Fruit fly (Drosophila melanogaster): ENCODE results near the gene OtopLa.

OtopLa gene

dm6 chrX:5618562-5618961 lies 29.7 kb downstream of the OtopLa start, which contains the start of gene RhoGAP5A:
TSS of gene RhoGAP5A (minus strand) at chrX:5618806.
- TF ChIP-seq CG17801 (GFP tag; optimal IDR thresholded peaks at IDR 0.05; ENCODE audit: partially characterized antibody), result no peak

- no peak for TF ChIP-seq CG17801 (GFP tag; optimal IDR thresholded peaks at IDR 0.05; ENCODE audit: partially characterized antibody)
Observed at dm6 chrX:5616270-5616669, 32.0 kb downstream of the OtopLa start, which contains the start of gene CG34434. TSS of gene CG34434 (minus strand) at chrX:5616370.

- no peak for TF ChIP-seq CG17801 (GFP tag; optimal IDR thresholded peaks at IDR 0.05; ENCODE audit: partially characterized antibody)
Observed at dm6 chrX:5614367-5614766, 33.9 kb downstream of the OtopLa start, which contains the start of gene CG34435. TSS of gene CG34435 (minus strand) at chrX:5614467.

dm6 chrX:5612977-5613376 lies 35.3 kb downstream of the OtopLa start:
- TF ChIP-seq CG17801 (GFP tag; optimal IDR thresholded peaks at IDR 0.05; ENCODE audit: partially characterized antibody), result no peak

- no peak for TF ChIP-seq CG17801 (GFP tag; optimal IDR thresholded peaks at IDR 0.05; ENCODE audit: partially characterized antibody)
Observed at dm6 chrX:5608472-5608871, 39.8 kb downstream of the OtopLa start.

dm6 chrX:5607647-5608046 lies 40.6 kb downstream of the OtopLa start:
- TF ChIP-seq CG17801 (GFP tag; optimal IDR thresholded peaks at IDR 0.05; ENCODE audit: partially characterized antibody), result no peak

dm6 chrX:5606324-5606723 lies 42.0 kb downstream of the OtopLa start:
- no peak for TF ChIP-seq CG17801 (GFP tag; optimal IDR thresholded peaks at IDR 0.05; ENCODE audit: partially characterized antibody)

dm6 chrX:5604181-5604580 lies 44.1 kb downstream of the OtopLa start:
- no peak for TF ChIP-seq CG17801 (GFP tag; optimal IDR thresholded peaks at IDR 0.05; ENCODE audit: partially characterized antibody)

dm6 chrX:5603009-5603408 lies 45.3 kb downstream of the OtopLa start:
- no peak for TF ChIP-seq CG17801 (GFP tag; optimal IDR thresholded peaks at IDR 0.05; ENCODE audit: partially characterized antibody)

- TF ChIP-seq CG17801 (GFP tag; optimal IDR thresholded peaks at IDR 0.05; ENCODE audit: partially characterized antibody), result no peak
Observed at dm6 chrX:5602308-5602707, 46.0 kb downstream of the OtopLa start.

- no peak for TF ChIP-seq CG17801 (GFP tag; optimal IDR thresholded peaks at IDR 0.05; ENCODE audit: partially characterized antibody)
Observed at dm6 chrX:5596554-5596953, 51.7 kb downstream of the OtopLa start.

- TF ChIP-seq CG17801 (GFP tag; optimal IDR thresholded peaks at IDR 0.05; ENCODE audit: partially characterized antibody), result no peak
Observed at dm6 chrX:5593868-5594267, 54.4 kb downstream of the OtopLa start, which contains the start of gene Vsx1. TSS of gene Vsx1 (plus strand) at chrX:5594255.

dm6 chrX:5589990-5590389 lies 58.3 kb downstream of the OtopLa start:
- no peak for TF ChIP-seq CG17801 (GFP tag; optimal IDR thresholded peaks at IDR 0.05; ENCODE audit: partially characterized antibody)

- TF ChIP-seq CG17801 (GFP tag; optimal IDR thresholded peaks at IDR 0.05; ENCODE audit: partially characterized antibody), result no peak
Observed at dm6 chrX:5588454-5588853, 59.8 kb downstream of the OtopLa start.

- TF ChIP-seq CG17801 (GFP tag; optimal IDR thresholded peaks at IDR 0.05; ENCODE audit: partially characterized antibody), result no peak
Observed at dm6 chrX:5587023-5587422, 61.3 kb downstream of the OtopLa start.

dm6 chrX:5579484-5579883 lies 68.8 kb downstream of the OtopLa start:
- no peak for TF ChIP-seq CG17801 (GFP tag; optimal IDR thresholded peaks at IDR 0.05; ENCODE audit: partially characterized antibody)
